Worm (Caenorhabditis elegans): ENCODE results near the gene F56B3.11.

DNA sequence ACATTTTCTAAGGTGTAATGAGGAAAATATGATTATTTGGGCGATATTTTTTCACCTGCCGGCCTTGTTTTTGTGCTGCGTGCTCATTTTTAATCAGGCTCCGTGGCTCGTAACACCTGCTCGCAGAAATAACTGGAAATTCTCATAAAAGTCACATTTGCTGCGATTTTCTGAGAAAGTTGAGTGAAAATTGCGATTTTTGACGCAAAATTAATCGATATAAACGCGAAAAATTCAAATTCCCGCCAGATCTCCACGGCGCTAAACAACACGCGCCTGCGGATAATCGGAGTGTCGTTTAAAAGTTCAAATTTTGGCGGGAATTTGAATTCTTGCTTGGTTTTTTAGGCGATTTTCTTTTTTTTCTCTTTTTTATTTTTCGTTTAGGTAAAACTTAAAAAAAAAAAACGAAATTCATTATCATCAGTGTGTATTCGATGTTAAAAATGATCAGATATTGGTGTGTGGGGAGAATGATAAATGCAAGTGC, 10.7 kb upstream of the F56B3.11 start, which contains the start of gene Y55F3BL.6:
- TF ChIP-seq mep-1 (tag; optimal IDR thresholded peaks at IDR 0.05) (no peak), hlh-1 (tag; optimal IDR thresholded peaks at IDR 0.05) (no peak), elt-1 (tag; optimal IDR thresholded peaks at IDR 0.05; ENCODE audit: borderline replicate concordance, insufficient read depth) (no peak), sptf-1 (tag; optimal IDR thresholded peaks at IDR 0.05) (no peak), ztf-11 (tag; optimal IDR thresholded peaks at IDR 0.05) (no peak), unc-39 (tag; optimal IDR thresholded peaks at IDR 0.05) (no peak), ham-2 (GFP tag; optimal IDR thresholded peaks at IDR 0.05) (no peak), nhr-28 (tag; optimal IDR thresholded peaks at IDR 0.05) (no peak), drap-1 (GFP tag; optimal IDR thresholded peaks at IDR 0.05) (no peak), nhr-76 (tag; optimal IDR thresholded peaks at IDR 0.05) (no peak), pha-4 (tag; optimal IDR thresholded peaks at IDR 0.05) (no peak), zip-8 (tag; optimal IDR thresholded peaks at IDR 0.05) (no peak), elt-3 (tag; optimal IDR thresholded peaks at IDR 0.05) (no peak)

Measured in whole organism, mixed stage, embryonic.